Fruit fly (Drosophila melanogaster): ENCODE results near the gene Cnot4.

DNA sequence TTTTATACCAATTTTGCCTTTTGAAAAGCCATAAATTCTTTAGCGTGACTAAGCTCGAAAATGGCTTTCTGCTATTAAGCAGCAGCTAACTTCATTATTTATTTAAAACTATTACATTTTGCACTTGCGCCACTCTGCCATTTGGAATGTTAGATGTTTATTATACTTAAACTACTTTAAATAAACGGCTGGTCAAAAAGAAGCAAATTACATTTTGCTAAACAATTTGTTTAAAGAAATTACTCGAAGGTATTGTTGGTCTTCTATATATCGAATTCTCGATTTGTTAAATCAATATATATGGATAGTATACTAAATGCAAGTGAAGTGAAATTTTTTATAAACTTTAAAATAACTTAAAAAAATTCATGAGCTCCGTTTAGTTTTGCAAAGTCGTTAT is 55.8 kb downstream of the Cnot4 start, which contains the start of gene ppk10:
- TF ChIP-seq Eip75B (GFP tag; optimal IDR thresholded peaks at IDR 0.05) = no peak
- no peak for TF ChIP-seq CG6854 (GFP tag; optimal IDR thresholded peaks at IDR 0.05)
- no peak for TF ChIP-seq CG6792 (GFP tag; optimal IDR thresholded peaks at IDR 0.05)

Data from whole organism, prepupa.